Worm (Caenorhabditis elegans) whole organism, L2 larva: ENCODE measurements around the gene F58H1.2.
A peak's percentile ranks its signal among the peaks of the same experiment; 100 is the strongest.

ENCODE experiments used
- C34F6.9 ChIP-seq: fragments of 150-350 bp; optimal IDR thresholded peaks from 2 replicates; lab custom pipeline; 2014; ENCODE audit warnings: missing biosample characterization, missing genetic modification characterization
- F13H6.1 ChIP-seq: sonication (generic microtip); optimal IDR thresholded peaks from 2 replicates; lab custom pipeline; 2016; ENCODE audit warnings: missing genetic modification characterization, missing compliant biosample characterization
- R02D3.7 ChIP-seq: fragments of 150-350 bp; optimal IDR thresholded peaks from 2 replicates; lab custom pipeline; 2014; ENCODE audit warnings: missing biosample characterization, missing genetic modification characterization
- Y55F3AM.14 ChIP-seq: fragments of 200-800 bp; sonication (Bioruptor generic); optimal IDR thresholded peaks from 2 replicates; lab custom pipeline; 2018; ENCODE audit warnings: mild to moderate bottlenecking, missing genetic modification characterization, missing compliant biosample characterization
- ZK546.5 ChIP-seq: sonication (generic microtip); optimal IDR thresholded peaks from 2 replicates; lab custom pipeline; 2017; ENCODE audit warnings: missing biosample characterization, missing genetic modification characterization
- alr-1 ChIP-seq: fragments of 150-350 bp; optimal IDR thresholded peaks from 2 replicates; lab custom pipeline; 2014; ENCODE audit warnings: missing biosample characterization, missing genetic modification characterization
- aly-2 ChIP-seq: fragments of 150-350 bp; optimal IDR thresholded peaks from 2 replicates; lab custom pipeline; 2014; ENCODE audit warnings: missing biosample characterization, missing genetic modification characterization
- ama-1 ChIP-seq: fragments of 150-350 bp; optimal IDR thresholded peaks from 2 replicates; lab custom pipeline; 2018; ENCODE audit warnings: inconsistent platforms
- blmp-1 ChIP-seq: sonication (generic microtip); optimal IDR thresholded peaks from 2 replicates; lab custom pipeline; 2017; ENCODE audit warnings: missing genetic modification characterization, mild to moderate bottlenecking, missing compliant biosample characterization, antibody characterized with exemption, moderate library complexity; ENCODE audit not compliant: insufficient read depth
- ceh-16 ChIP-seq: fragments of 150-350 bp; optimal IDR thresholded peaks from 2 replicates; lab custom pipeline; 2014; ENCODE audit warnings: missing biosample characterization, missing genetic modification characterization
- ceh-82 ChIP-seq: fragments of 150-350 bp; optimal IDR thresholded peaks from 2 replicates; lab custom pipeline; 2014; ENCODE audit warnings: missing biosample characterization, missing genetic modification characterization
- crh-2 ChIP-seq: sonication (generic microtip); optimal IDR thresholded peaks from 2 replicates; lab custom pipeline; 2017; ENCODE audit warnings: missing biosample characterization, missing genetic modification characterization
- dmd-4 ChIP-seq: sonication (generic microtip); optimal IDR thresholded peaks from 2 replicates; lab custom pipeline; 2017; ENCODE audit warnings: missing biosample characterization, missing genetic modification characterization
- egl-27 ChIP-seq: sonication (generic microtip); optimal IDR thresholded peaks from 3 replicates; lab custom pipeline; 2017; ENCODE audit warnings: missing biosample characterization, missing genetic modification reagents, missing genetic modification characterization
- elt-1 ChIP-seq: fragments of 150-350 bp; optimal IDR thresholded peaks from 2 replicates; lab custom pipeline; 2014; ENCODE audit warnings: missing biosample characterization, missing genetic modification characterization
- elt-3 ChIP-seq: sonication (generic microtip); optimal IDR thresholded peaks from 2 replicates; lab custom pipeline; 2017; ENCODE audit warnings: missing biosample characterization, missing genetic modification characterization
- fos-1 ChIP-seq: fragments of 150-350 bp; optimal IDR thresholded peaks from 2 replicates; lab custom pipeline; 2014; ENCODE audit warnings: missing biosample characterization, missing genetic modification characterization
- gmeb-1 ChIP-seq: fragments of 150-350 bp; optimal IDR thresholded peaks from 2 replicates; lab custom pipeline; 2014; ENCODE audit warnings: missing biosample characterization, missing genetic modification characterization
- lin-11 ChIP-seq: fragments of 150-350 bp; sonication (generic microtip); optimal IDR thresholded peaks from 2 replicates; lab custom pipeline; 2014; ENCODE audit warnings: missing biosample characterization, missing genetic modification characterization, inconsistent platforms, mixed read lengths
- lin-13 ChIP-seq: fragments of 150-350 bp; optimal IDR thresholded peaks from 2 replicates; lab custom pipeline; 2014; ENCODE audit warnings: missing biosample characterization, missing genetic modification reagents, missing genetic modification characterization
- lin-39 ChIP-seq: fragments of 150-350 bp; optimal IDR thresholded peaks from 2 replicates; lab custom pipeline; 2014; ENCODE audit warnings: missing biosample characterization, missing genetic modification reagents, missing genetic modification characterization
- lsy-2 ChIP-seq, 2 experiments: fragments of 150-350 bp in 1 of 2; sonication (generic microtip) in 1 of 2; optimal IDR thresholded peaks; 2 replicates each; lab custom pipeline; 2014 to 2017; ENCODE audit warnings: missing biosample characterization in 2 of 2, missing genetic modification characterization in 2 of 2
- mab-5 ChIP-seq: fragments of 150-350 bp; optimal IDR thresholded peaks from 2 replicates; lab custom pipeline; 2014; ENCODE audit warnings: missing biosample characterization, missing genetic modification characterization
- mbf-1 ChIP-seq: sonication (generic microtip); optimal IDR thresholded peaks from 2 replicates; lab custom pipeline; 2017; ENCODE audit warnings: missing biosample characterization, missing genetic modification characterization
- mdl-1 ChIP-seq, 2 experiments: fragments of 150-350 bp in 1 of 2; sonication (generic microtip) in 1 of 2; optimal IDR thresholded peaks; 2 replicates each; lab custom pipeline; 2017; ENCODE audit warnings: missing biosample characterization in 2 of 2, missing genetic modification characterization in 2 of 2
- nhr-10 ChIP-seq: sonication (generic microtip); optimal IDR thresholded peaks from 2 replicates; lab custom pipeline; 2017; ENCODE audit warnings: missing biosample characterization, missing genetic modification characterization
- nhr-11 ChIP-seq: fragments of 150-350 bp; optimal IDR thresholded peaks from 2 replicates; lab custom pipeline; 2014; ENCODE audit warnings: missing biosample characterization, missing genetic modification characterization
- nhr-12 ChIP-seq: fragments of 150-350 bp; optimal IDR thresholded peaks from 2 replicates; lab custom pipeline; 2014; ENCODE audit warnings: missing biosample characterization, missing genetic modification characterization
- nhr-129 ChIP-seq: fragments of 150-350 bp; optimal IDR thresholded peaks from 2 replicates; lab custom pipeline; 2014; ENCODE audit warnings: missing biosample characterization, missing genetic modification characterization
- nhr-21 ChIP-seq: fragments of 150-350 bp; optimal IDR thresholded peaks from 2 replicates; lab custom pipeline; 2014; ENCODE audit warnings: missing biosample characterization, missing genetic modification characterization
- nhr-23 ChIP-seq: fragments of 150-350 bp; optimal IDR thresholded peaks from 2 replicates; lab custom pipeline; 2014; ENCODE audit warnings: missing biosample characterization, missing genetic modification reagents, missing genetic modification characterization
- nhr-237 ChIP-seq: fragments of 150-350 bp; optimal IDR thresholded peaks from 2 replicates; lab custom pipeline; 2014; ENCODE audit warnings: missing biosample characterization, missing genetic modification characterization
- nhr-25 ChIP-seq: fragments of 150-350 bp; sonication (generic microtip); optimal IDR thresholded peaks from 3 replicates; lab custom pipeline; 2014; ENCODE audit warnings: missing biosample characterization, missing genetic modification characterization
- nhr-6 ChIP-seq: fragments of 150-350 bp; optimal IDR thresholded peaks from 2 replicates; lab custom pipeline; 2014; ENCODE audit warnings: missing biosample characterization, missing genetic modification characterization
- nhr-77 ChIP-seq: fragments of 150-350 bp; optimal IDR thresholded peaks from 2 replicates; lab custom pipeline; 2014; ENCODE audit warnings: missing biosample characterization, missing genetic modification characterization
- peb-1 ChIP-seq: fragments of 150-350 bp; optimal IDR thresholded peaks from 2 replicates; lab custom pipeline; 2014; ENCODE audit warnings: missing biosample characterization, missing genetic modification characterization
- sem-4 ChIP-seq: fragments of 150-350 bp; optimal IDR thresholded peaks from 2 replicates; lab custom pipeline; 2014; ENCODE audit warnings: missing biosample characterization, missing genetic modification reagents, missing genetic modification characterization
- skn-1 ChIP-seq: sonication (generic microtip); optimal IDR thresholded peaks from 2 replicates; lab custom pipeline; 2017; ENCODE audit warnings: missing biosample characterization, missing genetic modification characterization
- sma-3 ChIP-seq: sonication (generic microtip); optimal IDR thresholded peaks from 2 replicates; lab custom pipeline; 2016; ENCODE audit warnings: missing genetic modification reagents, missing genetic modification characterization, missing compliant biosample characterization
- sma-9 ChIP-seq, 2 experiments: fragments of 150-350 bp in 1 of 2; sonication (generic microtip) in 1 of 2; optimal IDR thresholded peaks; 2 replicates each; lab custom pipeline; 2014 to 2016; ENCODE audit warnings: missing genetic modification characterization in 2 of 2, mild to moderate bottlenecking in 1 of 2, missing biosample characterization in 1 of 2, missing compliant biosample characterization in 1 of 2, missing genetic modification reagents in 1 of 2, moderate library complexity in 1 of 2
- snpc-4 ChIP-seq: fragments of 150-350 bp; optimal IDR thresholded peaks from 2 replicates; lab custom pipeline; 2014; ENCODE audit warnings: missing biosample characterization, missing genetic modification characterization
- unc-39 ChIP-seq: fragments of 150-350 bp; optimal IDR thresholded peaks from 2 replicates; lab custom pipeline; 2014; ENCODE audit warnings: missing biosample characterization, missing genetic modification characterization
- unc-55 ChIP-seq: fragments of 150-350 bp; sonication (generic microtip); optimal IDR thresholded peaks from 3 replicates; lab custom pipeline; 2014; ENCODE audit warnings: missing biosample characterization, missing genetic modification reagents, missing genetic modification characterization
- unc-62 ChIP-seq: fragments of 150-350 bp; optimal IDR thresholded peaks from 2 replicates; lab custom pipeline; 2014; ENCODE audit warnings: missing biosample characterization, missing genetic modification reagents, missing genetic modification characterization
- zag-1 ChIP-seq: fragments of 150-350 bp; optimal IDR thresholded peaks from 2 replicates; lab custom pipeline; 2014; ENCODE audit warnings: missing biosample characterization, missing genetic modification characterization
- ztf-1 ChIP-seq: fragments of 200-800 bp; sonication (Bioruptor generic); conservative IDR thresholded peaks from 2 replicates; pipeline ENCODE4 v1.3.6; 2022; ENCODE audit warnings: missing genetic modification characterization, missing compliant biosample characterization
- ztf-11 ChIP-seq: sonication (generic microtip); optimal IDR thresholded peaks from 2 replicates; lab custom pipeline; 2017; ENCODE audit warnings: missing biosample characterization, missing genetic modification characterization
- ztf-4 ChIP-seq: fragments of 150-350 bp; optimal IDR thresholded peaks from 2 replicates; lab custom pipeline; 2014; ENCODE audit warnings: missing biosample characterization, missing genetic modification characterization

The F58H1.2 gene

ce11 chrV:11885939-11886338 lies 43.0 kb upstream of the F58H1.2 start (continued):
- peak; percentile 13 for TF ChIP-seq nhr-25 (tag; lab: Kevin White, UChicago)
- TF ChIP-seq nhr-23 (tag; lab: Kevin White, UChicago) = no peak
- no peak for TF ChIP-seq ztf-11 (tag; lab: Kevin White, UChicago)
- peak; percentile 82 for TF ChIP-seq crh-2
- TF ChIP-seq ceh-16 (tag; lab: Kevin White, UChicago) = no peak
- no peak for TF ChIP-seq R02D3.7 (tag; lab: Kevin White, UChicago)
- no peak for TF ChIP-seq unc-39 (tag; lab: Kevin White, UChicago)
- peak; percentile 51 for TF ChIP-seq egl-27 (tag; lab: Kevin White, UChicago)
- TF ChIP-seq mbf-1 (tag; lab: Kevin White, UChicago) = no peak
- no peak for TF ChIP-seq snpc-4 (tag; lab: Kevin White, UChicago)
- peak in 1 of 2 experiments; percentile 74 for TF ChIP-seq lsy-2 (tag; optimal IDR thresholded peaks at IDR 0.05; lab: Kevin White, UChicago)
- peak; percentile 52 for TF ChIP-seq sma-3 (GFP tag; lab: Kevin White, UChicago)
- TF ChIP-seq nhr-11 = no peak
- peak; percentile 95 for TF ChIP-seq sma-9 (GFP tag; optimal IDR thresholded peaks at IDR 0.05; lab: Kevin White, UChicago)
- TF ChIP-seq sma-9 (tag; optimal IDR thresholded peaks at IDR 0.05; lab: Kevin White, UChicago) = no peak
- peak; percentile 51 for TF ChIP-seq C34F6.9 (tag; lab: Kevin White, UChicago)

ce11 chrV:11887988-11888499 lies 40.9 kb upstream of the F58H1.2 start, which contains the start of gene adh-1:
TSS of gene adh-1 (plus strand) at chrV:11888248.
- no peak for TF ChIP-seq skn-1 (tag; lab: Kevin White, UChicago)
- TF ChIP-seq nhr-12 = no peak
- peak; percentile 54 for TF ChIP-seq fos-1
- no peak for TF ChIP-seq sem-4
- no peak for TF ChIP-seq nhr-11
- TF ChIP-seq nhr-77 (tag; lab: Kevin White, UChicago) = no peak
- peak; percentile 27 for TF ChIP-seq snpc-4 (tag; lab: Kevin White, UChicago)
- no peak for TF ChIP-seq ZK546.5 (tag; lab: Kevin White, UChicago)
- peak; percentile 81 for TF ChIP-seq crh-2
- no peak for TF ChIP-seq ztf-4 (tag; lab: Kevin White, UChicago)
- TF ChIP-seq lin-39 (tag; lab: Kevin White, UChicago) = no peak
- TF ChIP-seq peb-1 = no peak
- TF ChIP-seq egl-27 (tag; lab: Kevin White, UChicago) = peak; percentile 59
- no peak for TF ChIP-seq elt-1 (tag; lab: Kevin White, UChicago)
- peak; percentile 46 for TF ChIP-seq C34F6.9 (tag; lab: Kevin White, UChicago)
- peak in 1 of 2 experiments; percentile 59 for TF ChIP-seq lsy-2 (tag; optimal IDR thresholded peaks at IDR 0.05; lab: Kevin White, UChicago)
- no peak for TF ChIP-seq zag-1
- TF ChIP-seq nhr-6 (tag; lab: Kevin White, UChicago) = peak; percentile 30
- TF ChIP-seq mbf-1 (tag; lab: Kevin White, UChicago) = no peak
- TF ChIP-seq unc-62 (GFP tag; lab: Kevin White, UChicago) = no peak
- no peak for TF ChIP-seq R02D3.7 (tag; lab: Kevin White, UChicago)
- no peak for TF ChIP-seq nhr-10
- TF ChIP-seq dmd-4 (tag; lab: Kevin White, UChicago) = no peak
- TF ChIP-seq nhr-237 (tag; lab: Kevin White, UChicago) = no peak
- peak; percentile 73 for TF ChIP-seq sma-3 (GFP tag; lab: Kevin White, UChicago)
- peak; percentile 62 for TF ChIP-seq gmeb-1
- no peak for TF ChIP-seq unc-39 (tag; lab: Kevin White, UChicago)
- peak; percentile 1 for TF ChIP-seq lin-13 (GFP tag; lab: Kevin White, UChicago)
- TF ChIP-seq nhr-21 = peak; percentile 97
- peak; percentile 73 for TF ChIP-seq blmp-1 (tag; lab: Kevin White, UChicago)
- peak; percentile 89 to 95 for TF ChIP-seq mdl-1 (tag; optimal IDR thresholded peaks at IDR 0.05; lab: Kevin White, UChicago)
- TF ChIP-seq nhr-25 (tag; lab: Kevin White, UChicago) = peak; percentile 76
- no peak for TF ChIP-seq ceh-82 (tag; lab: Kevin White, UChicago)
- peak; percentile 96 for TF ChIP-seq ama-1 (lab: Kevin White, UChicago)
- TF ChIP-seq unc-55 (GFP tag; lab: Kevin White, UChicago) = no peak
- TF ChIP-seq nhr-23 (tag; lab: Kevin White, UChicago) = no peak
- TF ChIP-seq ceh-16 (tag; lab: Kevin White, UChicago) = no peak
- TF ChIP-seq F13H6.1 = peak; percentile 88
- TF ChIP-seq sma-9 (GFP tag; optimal IDR thresholded peaks at IDR 0.05; lab: Kevin White, UChicago) = peak; percentile 98
- peak; percentile 72 for TF ChIP-seq sma-9 (tag; optimal IDR thresholded peaks at IDR 0.05; lab: Kevin White, UChicago)
- no peak for TF ChIP-seq ztf-11 (tag; lab: Kevin White, UChicago)
- no peak for TF ChIP-seq mab-5 (tag; lab: Kevin White, UChicago)
- no peak for TF ChIP-seq ztf-1
- TF ChIP-seq aly-2 (tag; lab: Kevin White, UChicago) = no peak
- TF ChIP-seq lin-11 (tag; lab: Kevin White, UChicago) = no peak
- TF ChIP-seq elt-3 = no peak
- TF ChIP-seq nhr-129 = peak; percentile 87
- TF ChIP-seq alr-1 (tag; lab: Kevin White, UChicago) = no peak
- TF ChIP-seq Y55F3AM.14 (GFP tag; lab: Kevin White, UChicago) = peak; percentile 25
